Worm (Caenorhabditis elegans): ENCODE data around the gene act-4.

- TF ChIP-seq lin-13 (GFP tag; optimal IDR thresholded peaks at IDR 0.05) (no peak), elt-2 (tag; optimal IDR thresholded peaks at IDR 0.05) (no peak), ceh-90 (tag; optimal IDR thresholded peaks at IDR 0.05) (no peak), tbx-2 (tag; optimal IDR thresholded peaks at IDR 0.05) (no peak), snpc-4 (tag; optimal IDR thresholded peaks at IDR 0.05) (no peak), skn-1 (tag; optimal IDR thresholded peaks at IDR 0.05) (no peak), aly-2 (tag; optimal IDR thresholded peaks at IDR 0.05) (no peak), nhr-11 (tag; optimal IDR thresholded peaks at IDR 0.05) (no peak), unc-62 (GFP tag; optimal IDR thresholded peaks at IDR 0.05) (no peak), rnt-1 (tag; optimal IDR thresholded peaks at IDR 0.05) (no peak), elt-3 (tag; optimal IDR thresholded peaks at IDR 0.05) (no peak)
Observed at ce11 chrX:4979060-4979459, 18.6 kb downstream of the act-4 start.

Data from whole organism, L1 larva.